Worm (Caenorhabditis elegans): ENCODE data around the gene F22H10.3.
A peak's percentile ranks its signal among the peaks of the same experiment; 100 is the strongest.

Gene F22H10.3

DNA sequence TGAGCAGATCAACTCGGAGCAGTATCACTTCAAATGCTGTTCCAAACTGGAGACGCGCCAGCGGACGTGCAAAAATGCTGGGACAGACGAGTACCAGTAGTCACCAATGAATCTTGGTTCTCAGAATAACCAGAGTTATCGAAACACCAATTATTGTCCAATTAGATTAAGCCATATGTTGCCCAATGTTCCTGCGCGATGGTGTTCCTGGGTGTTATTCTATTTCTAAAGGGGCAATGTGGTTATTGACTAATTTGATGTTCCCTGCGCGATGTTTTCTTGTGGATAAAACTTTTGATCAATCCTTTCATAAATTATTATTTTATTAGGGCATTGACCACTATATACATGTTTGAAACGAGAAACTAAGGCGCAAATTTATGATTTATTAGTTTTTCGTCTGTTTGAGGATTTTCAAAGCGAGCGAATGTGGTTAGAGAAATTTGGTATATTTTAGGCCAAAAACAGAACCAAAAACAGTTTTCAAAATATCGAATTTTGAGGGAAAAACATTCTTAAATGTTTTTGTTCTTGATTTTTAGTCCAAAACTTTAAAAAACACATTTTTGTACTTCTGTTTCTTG lies 4.5 kb upstream of the F22H10.3 start (continued):
- TF ChIP-seq nhr-28 (tag; optimal IDR thresholded peaks at IDR 0.05): peak; percentile 91
- TF ChIP-seq snpc-4 (tag; optimal IDR thresholded peaks at IDR 0.05): peak; percentile 64
- peak; percentile 99 for TF ChIP-seq nhr-102 (tag; optimal IDR thresholded peaks at IDR 0.05)
- peak; percentile 96 for TF ChIP-seq zip-2 (tag; optimal IDR thresholded peaks at IDR 0.05)
- TF ChIP-seq dmd-8 (GFP tag; IDR thresholded peaks at IDR 0.05): peak; percentile 80
- peak; percentile 15 for TF ChIP-seq daf-12 (tag; optimal IDR thresholded peaks at IDR 0.05)
- TF ChIP-seq skn-1 (tag; optimal IDR thresholded peaks at IDR 0.05): peak; percentile 54
- TF ChIP-seq ztf-7 (tag; optimal IDR thresholded peaks at IDR 0.05): peak; percentile 96
- peak; percentile 87 for TF ChIP-seq mxl-2 (GFP tag; conservative IDR thresholded peaks at IDR 0.05)
- peak; percentile 97 for TF ChIP-seq ceh-20 (GFP tag; IDR thresholded peaks at IDR 0.05)
- TF ChIP-seq madf-5 (GFP tag; IDR thresholded peaks at IDR 0.05): 0 out of 4 replicates have a peak, but pooled peaks of 1 of the 2 experiments have one; percentile 56
- peak; percentile 77 for TF ChIP-seq gei-8 (GFP tag; optimal IDR thresholded peaks at IDR 0.05)
- TF ChIP-seq spr-3 (GFP tag; optimal IDR thresholded peaks at IDR 0.05): peak; percentile 95
- peak; percentile 86 for TF ChIP-seq nhr-41 (GFP tag; IDR thresholded peaks at IDR 0.05)
- no peak for TF ChIP-seq unc-39 (tag; optimal IDR thresholded peaks at IDR 0.05)
- no peak for TF ChIP-seq daf-8 (GFP tag; IDR thresholded peaks at IDR 0.05)
- TF ChIP-seq attf-4 (tag; optimal IDR thresholded peaks at IDR 0.05): peak; percentile 60
- TF ChIP-seq nhr-6 (tag; optimal IDR thresholded peaks at IDR 0.05): peak; percentile 98
- peak; percentile 95 for TF ChIP-seq hlh-30 (tag; optimal IDR thresholded peaks at IDR 0.05; ENCODE audit: insufficient read depth)
- TF ChIP-seq vab-7 (GFP tag; IDR thresholded peaks at IDR 0.05): peak; percentile 96
- TF ChIP-seq nhr-111 (GFP tag; optimal IDR thresholded peaks at IDR 0.05): peak; percentile 78
- 0 out of 2 replicates have a peak, but pooled peaks have one; percentile 6 for TF ChIP-seq set-16 (GFP tag; IDR thresholded peaks at IDR 0.05)
- TF ChIP-seq nhr-77 (tag; optimal IDR thresholded peaks at IDR 0.05): peak; percentile 100
- peak; percentile 95 for TF ChIP-seq lin-29 (GFP tag; IDR thresholded peaks at IDR 0.05)
- TF ChIP-seq Y48G9A.11 (GFP tag; IDR thresholded peaks at IDR 0.05): no peak
- TF ChIP-seq cey-2 (tag; optimal IDR thresholded peaks at IDR 0.05; ENCODE audit: borderline replicate concordance, insufficient read depth): peak; percentile 45
- peak; percentile 80 for TF ChIP-seq arid-1 (GFP tag; conservative IDR thresholded peaks at IDR 0.05)
- no peak for TF ChIP-seq aly-2 (tag; optimal IDR thresholded peaks at IDR 0.05)
- peak; percentile 97 for TF ChIP-seq lin-13 (GFP tag; optimal IDR thresholded peaks at IDR 0.05)
- peak; percentile 97 for TF ChIP-seq hlh-11 (tag; optimal IDR thresholded peaks at IDR 0.05)
- TF ChIP-seq php-3 (GFP tag; IDR thresholded peaks at IDR 0.05): peak; percentile 98
- peak; percentile 98 for TF ChIP-seq jun-1 (tag; optimal IDR thresholded peaks at IDR 0.05)
- TF ChIP-seq daf-19 (GFP tag; conservative IDR thresholded peaks at IDR 0.05): peak; percentile 94
- TF ChIP-seq lim-7 (GFP tag; IDR thresholded peaks at IDR 0.05): 0 out of 2 replicates have a peak, but pooled peaks have one; percentile 33
- peak; percentile 87 for TF ChIP-seq lin-38 (GFP tag; IDR thresholded peaks at IDR 0.05)
- TF ChIP-seq D1046.2 (GFP tag; IDR thresholded peaks at IDR 0.05): peak; percentile 88

DNA sequence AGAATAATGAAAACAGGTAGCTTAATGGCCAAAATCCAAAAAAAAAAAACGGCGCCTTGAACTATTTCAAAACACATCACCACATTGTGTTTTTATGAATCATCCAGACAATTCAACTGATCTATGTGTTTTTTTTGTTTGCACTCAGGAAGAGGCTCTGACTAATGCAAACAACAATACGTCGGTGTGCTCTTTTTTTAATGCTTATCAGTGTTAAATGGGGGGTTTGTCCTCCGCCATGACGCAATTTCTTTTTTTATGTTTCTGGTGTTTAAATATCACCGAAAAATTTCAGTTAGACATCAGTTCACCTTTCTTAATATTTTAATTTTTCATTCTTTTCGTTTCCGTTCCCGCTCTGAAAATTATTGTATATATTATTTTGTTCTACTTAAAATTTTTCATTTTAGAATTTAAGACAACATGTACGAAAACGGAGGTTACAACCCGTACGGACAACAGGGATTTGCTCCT lies 1.6 kb upstream of the F22H10.3 start, which contains the start of gene F22H10.2:
F22H10.2 (plus strand) TSS at position 424 of the 474 bp plus-strand sequence.
- TF ChIP-seq hif-1 (tag; optimal IDR thresholded peaks at IDR 0.05): peak in 1 of 2 experiments; percentile 6
- no peak for TF ChIP-seq snpc-4 (tag; optimal IDR thresholded peaks at IDR 0.05)
- TF ChIP-seq mdt-29 (GFP tag; IDR thresholded peaks at IDR 0.05): no peak
- TF ChIP-seq ama-1 (optimal IDR thresholded peaks at IDR 0.05): no peak
- peak; percentile 76 for TF ChIP-seq dve-1 (tag; optimal IDR thresholded peaks at IDR 0.05; ENCODE audit: insufficient read depth)
- peak; percentile 67 for TF ChIP-seq nhr-6 (tag; optimal IDR thresholded peaks at IDR 0.05)
- peak; percentile 64 for TF ChIP-seq pqm-1 (tag; optimal IDR thresholded peaks at IDR 0.05)
- TF ChIP-seq T20F7.1 (GFP tag; optimal IDR thresholded peaks at IDR 0.05): no peak
- peak; percentile 22 for TF ChIP-seq hlh-30 (tag; optimal IDR thresholded peaks at IDR 0.05; ENCODE audit: insufficient read depth)
- no peak for TF ChIP-seq daf-12 (tag; optimal IDR thresholded peaks at IDR 0.05)
- no peak for TF ChIP-seq ZK546.5 (tag; optimal IDR thresholded peaks at IDR 0.05)
- TF ChIP-seq duxl-1 (tag; optimal IDR thresholded peaks at IDR 0.05; ENCODE audit: poor library complexity): no peak
- TF ChIP-seq dmd-6 (GFP tag; IDR thresholded peaks at IDR 0.05): peak; percentile 49; the same call in 1 of the 2 replicates
- no peak for TF ChIP-seq F49E8.2 (tag; optimal IDR thresholded peaks at IDR 0.05; ENCODE audit: borderline replicate concordance)
- TF ChIP-seq lim-7 (GFP tag; IDR thresholded peaks at IDR 0.05): no peak
- TF ChIP-seq zfp-2 (tag; optimal IDR thresholded peaks at IDR 0.05): no peak
- TF ChIP-seq lsy-2 (tag; optimal IDR thresholded peaks at IDR 0.05): peak in 1 of 2 experiments; percentile 15
- TF ChIP-seq unc-130 (GFP tag; optimal IDR thresholded peaks at IDR 0.05): no peak
- TF ChIP-seq lin-39 (tag; optimal IDR thresholded peaks at IDR 0.05): no peak
- TF ChIP-seq nhr-28 (tag; optimal IDR thresholded peaks at IDR 0.05): peak; percentile 15
